Fruit fly (Drosophila melanogaster) whole organism, embryonic: ENCODE data around the gene endos.
A peak's percentile ranks its signal among the peaks of the same experiment; 100 is the strongest.

Experiments used
- Adf1 ChIP-seq: fragments of 200-800 bp; sonication (Bioruptor generic); IDR thresholded peaks from 2 replicates; pipeline ENCODE4 v1.3.6; 2022; ENCODE audit warnings: missing biosample characterization, missing genetic modification characterization
- Blimp-1 ChIP-seq: fragments of 200-800 bp; sonication (Bioruptor generic); optimal IDR thresholded peaks from 3 replicates; lab custom pipeline; 2018; ENCODE audit warnings: missing biosample characterization, missing genetic modification characterization, mild to moderate bottlenecking, moderate library complexity, missing genetic modification reagents
- CG10366 ChIP-seq: fragments of 200-800 bp; sonication (Bioruptor generic); IDR thresholded peaks from 2 replicates; pipeline ENCODE4 v1.3.6; 2022; ENCODE audit warnings: missing biosample characterization, missing genetic modification characterization
- CG12769 ChIP-seq: fragments of 200-800 bp; sonication (Bioruptor generic); optimal IDR thresholded peaks from 2 replicates; lab custom pipeline; 2019; ENCODE audit warnings: missing biosample characterization, mild to moderate bottlenecking, missing genetic modification characterization, moderate library complexity
- CG14860 ChIP-seq: fragments of 200-800 bp; sonication (Bioruptor generic); IDR thresholded peaks from 3 replicates; pipeline ENCODE4 v1.3.6; 2022; ENCODE audit warnings: missing biosample characterization, missing genetic modification characterization; ENCODE audit not compliant: partially characterized antibody
- CG16779 ChIP-seq: fragments of 200-800 bp; sonication (Bioruptor generic); IDR thresholded peaks from 2 replicates; pipeline ENCODE4 v1.3.6; 2022; ENCODE audit warnings: missing biosample characterization, missing genetic modification characterization
- CG18262 ChIP-seq: fragments of 200-800 bp; optimal IDR thresholded peaks from 3 replicates; lab custom pipeline; 2019; ENCODE audit warnings: missing biosample characterization, mild to moderate bottlenecking, missing genetic modification characterization, moderate library complexity
- CG2120 ChIP-seq: fragments of 200-800 bp; sonication (Bioruptor generic); optimal IDR thresholded peaks from 3 replicates; lab custom pipeline; 2016; ENCODE audit warnings: missing biosample characterization, missing genetic modification characterization
- CG2678 ChIP-seq: fragments of 200-800 bp; sonication (Bioruptor generic); optimal IDR thresholded peaks from 3 replicates; lab custom pipeline; 2019; ENCODE audit warnings: missing biosample characterization, mild to moderate bottlenecking, missing genetic modification characterization, moderate library complexity
- CG2712 ChIP-seq: fragments of 200-800 bp; optimal IDR thresholded peaks from 3 replicates; lab custom pipeline; 2019; ENCODE audit warnings: missing biosample characterization, mild to moderate bottlenecking, missing genetic modification characterization, moderate library complexity
- CG31441 ChIP-seq: fragments of 200-800 bp; sonication (Bioruptor generic); IDR thresholded peaks from 2 replicates; pipeline ENCODE4 v1.3.6; 2022; ENCODE audit warnings: missing biosample characterization, missing genetic modification characterization
- CG34422 ChIP-seq: fragments of 200-800 bp; sonication (Bioruptor generic); IDR thresholded peaks from 3 replicates; pipeline ENCODE4 v1.3.6; 2022; ENCODE audit warnings: missing biosample characterization, missing genetic modification characterization
- CG7372 ChIP-seq: fragments of 200-800 bp; sonication (Bioruptor generic); IDR thresholded peaks from 2 replicates; pipeline ENCODE4 v1.3.6; 2022; ENCODE audit warnings: missing biosample characterization, missing genetic modification characterization
- CG8281 ChIP-seq: fragments of 200-800 bp; sonication (Bioruptor generic); optimal IDR thresholded peaks from 2 replicates; lab custom pipeline; 2018; ENCODE audit warnings: missing biosample characterization, mild to moderate bottlenecking, missing genetic modification characterization, moderate library complexity
- CG8290 ChIP-seq, 3 experiments: fragments of 200-800 bp; sonication (Bioruptor generic); optimal IDR thresholded peaks; 2 replicates each; lab custom pipeline; 2016 to 2019; ENCODE audit warnings: missing biosample characterization in 3 of 3, missing genetic modification characterization in 3 of 3, mild to moderate bottlenecking in 2 of 3, moderate library complexity in 1 of 3
- D ChIP-seq, 2 experiments: fragments of 200-800 bp in 1 of 2; fragments of >200 bp in 1 of 2; sonication (Bioruptor generic) in 1 of 2; optimal IDR thresholded peaks; 2 replicates in 1 of 2; 3 replicates in 1 of 2; lab custom pipeline; 2017; ENCODE audit warnings: mild to moderate bottlenecking in 1 of 2, missing biosample characterization in 1 of 2, missing genetic modification characterization in 1 of 2, missing genetic modification reagents in 1 of 2
- Dip3 ChIP-seq: fragments of 200-800 bp; sonication (Bioruptor generic); optimal IDR thresholded peaks from 3 replicates; lab custom pipeline; 2016; ENCODE audit warnings: missing biosample characterization, missing genetic modification characterization
- Ets65A ChIP-seq: fragments of 200-800 bp; sonication (Bioruptor generic); peaks from one replicate; lab custom pipeline; 2016; ENCODE audit warnings: missing biosample characterization, missing genetic modification characterization
- Ets97D ChIP-seq: fragments of 200-800 bp; sonication (Bioruptor generic); optimal IDR thresholded peaks from 3 replicates; lab custom pipeline; 2016; ENCODE audit warnings: missing biosample characterization, missing genetic modification characterization
- Hr39 ChIP-seq: fragments of >200 bp; optimal IDR thresholded peaks from 2 replicates; lab custom pipeline; 2017
- Med ChIP-seq: fragments of 200-800 bp; sonication (Bioruptor generic); peaks from one replicate; lab custom pipeline; 2016; ENCODE audit warnings: missing biosample characterization, missing genetic modification characterization, mild to moderate bottlenecking, inconsistent platforms, moderate library complexity
- Mrtf ChIP-seq: fragments of 200-800 bp; sonication (Bioruptor generic); IDR thresholded peaks from 3 replicates; pipeline ENCODE4 v1.3.6; 2022; ENCODE audit warnings: missing biosample characterization, missing genetic modification characterization
- Oli ChIP-seq: fragments of 200-800 bp; sonication (Bioruptor generic); optimal IDR thresholded peaks from 2 replicates; lab custom pipeline; 2018; ENCODE audit warnings: missing biosample characterization, mild to moderate bottlenecking, missing genetic modification characterization, moderate library complexity
- Rfx ChIP-seq: fragments of 200-800 bp; sonication (Bioruptor generic); IDR thresholded peaks from 2 replicates; pipeline ENCODE4 v1.3.6; 2022; ENCODE audit warnings: missing biosample characterization, missing genetic modification characterization
- Xrp1 ChIP-seq: fragments of 200-800 bp; sonication (Bioruptor generic); IDR thresholded peaks from 2 replicates; pipeline ENCODE4 v1.3.6; 2022; ENCODE audit warnings: missing biosample characterization, missing genetic modification characterization
- ab ChIP-seq: fragments of 200-800 bp; sonication (Bioruptor generic); optimal IDR thresholded peaks from 2 replicates; lab custom pipeline; 2016; ENCODE audit warnings: missing biosample characterization, missing genetic modification characterization
- chinmo ChIP-seq: fragments of 200-800 bp; sonication (Bioruptor generic); IDR thresholded peaks from 4 replicates; pipeline ENCODE4 v1.3.6; 2022; ENCODE audit warnings: missing biosample characterization, missing genetic modification characterization; ENCODE audit not compliant: partially characterized antibody
- da ChIP-seq: fragments of 200-800 bp; sonication (Bioruptor generic); optimal IDR thresholded peaks from 2 replicates; lab custom pipeline; 2016; ENCODE audit warnings: missing biosample characterization, missing genetic modification characterization
- fd3F ChIP-seq: fragments of 200-800 bp; sonication (Bioruptor generic); optimal IDR thresholded peaks from 2 replicates; lab custom pipeline; 2018; ENCODE audit warnings: missing biosample characterization, mild to moderate bottlenecking, missing genetic modification characterization, moderate library complexity
- klu ChIP-seq: fragments of 200-800 bp; sonication (Bioruptor generic); IDR thresholded peaks from 2 replicates; pipeline ENCODE4 v1.3.6; 2022; ENCODE audit warnings: missing biosample characterization, missing genetic modification characterization
- lab ChIP-seq: fragments of 200-800 bp; sonication (Bioruptor generic); optimal IDR thresholded peaks from 3 replicates; lab custom pipeline; 2017; ENCODE audit warnings: missing biosample characterization, missing genetic modification characterization, mild to moderate bottlenecking, moderate library complexity, missing genetic modification reagents
- nom ChIP-seq: fragments of 200-800 bp; sonication (Bioruptor generic); optimal IDR thresholded peaks from 2 replicates; lab custom pipeline; 2017; ENCODE audit warnings: missing biosample characterization, missing genetic modification characterization, mild to moderate bottlenecking, moderate library complexity, missing genetic modification reagents
- rib ChIP-seq: fragments of 200-800 bp; sonication (Bioruptor generic); IDR thresholded peaks from 2 replicates; pipeline ENCODE4 v1.3.6; 2022; ENCODE audit warnings: missing biosample characterization, missing genetic modification characterization
- row ChIP-seq: fragments of 200-800 bp; sonication (Bioruptor generic); IDR thresholded peaks from 3 replicates; pipeline ENCODE4 v1.3.6; 2022; ENCODE audit warnings: missing biosample characterization, missing genetic modification characterization
- sd ChIP-seq: fragments of 200-800 bp; sonication (Bioruptor generic); optimal IDR thresholded peaks from 3 replicates; lab custom pipeline; 2018; ENCODE audit warnings: missing biosample characterization, mild to moderate bottlenecking, missing genetic modification characterization, moderate library complexity
- sens ChIP-seq: fragments of 200-800 bp; sonication (Bioruptor generic); peaks from one replicate; lab custom pipeline; 2016; ENCODE audit warnings: missing biosample characterization, missing genetic modification characterization
- seq ChIP-seq: fragments of 200-800 bp; sonication (Bioruptor generic); IDR thresholded peaks from 2 replicates; pipeline ENCODE4 v1.3.6; 2022; ENCODE audit warnings: missing biosample characterization, missing genetic modification characterization
- slbo ChIP-seq: fragments of 200-800 bp; sonication (Bioruptor generic); IDR thresholded peaks from 2 replicates; pipeline ENCODE4 v1.3.6; 2022; ENCODE audit warnings: missing biosample characterization, missing genetic modification characterization
- stwl ChIP-seq: fragments of 200-800 bp; sonication (Bioruptor generic); optimal IDR thresholded peaks from 3 replicates; lab custom pipeline; 2018; ENCODE audit warnings: missing biosample characterization, mild to moderate bottlenecking, missing genetic modification characterization, moderate library complexity
- unc-4 ChIP-seq: fragments of 200-800 bp; sonication (Bioruptor generic); IDR thresholded peaks from 2 replicates; pipeline ENCODE4 v1.3.6; 2022; ENCODE audit warnings: missing biosample characterization, missing genetic modification characterization; ENCODE audit not compliant: partially characterized antibody
- vvl ChIP-seq: fragments of 200-800 bp; sonication (Bioruptor generic); IDR thresholded peaks from 2 replicates; pipeline ENCODE4 v1.3.6; 2022; ENCODE audit warnings: missing biosample characterization, missing genetic modification characterization

endos gene

DNA sequence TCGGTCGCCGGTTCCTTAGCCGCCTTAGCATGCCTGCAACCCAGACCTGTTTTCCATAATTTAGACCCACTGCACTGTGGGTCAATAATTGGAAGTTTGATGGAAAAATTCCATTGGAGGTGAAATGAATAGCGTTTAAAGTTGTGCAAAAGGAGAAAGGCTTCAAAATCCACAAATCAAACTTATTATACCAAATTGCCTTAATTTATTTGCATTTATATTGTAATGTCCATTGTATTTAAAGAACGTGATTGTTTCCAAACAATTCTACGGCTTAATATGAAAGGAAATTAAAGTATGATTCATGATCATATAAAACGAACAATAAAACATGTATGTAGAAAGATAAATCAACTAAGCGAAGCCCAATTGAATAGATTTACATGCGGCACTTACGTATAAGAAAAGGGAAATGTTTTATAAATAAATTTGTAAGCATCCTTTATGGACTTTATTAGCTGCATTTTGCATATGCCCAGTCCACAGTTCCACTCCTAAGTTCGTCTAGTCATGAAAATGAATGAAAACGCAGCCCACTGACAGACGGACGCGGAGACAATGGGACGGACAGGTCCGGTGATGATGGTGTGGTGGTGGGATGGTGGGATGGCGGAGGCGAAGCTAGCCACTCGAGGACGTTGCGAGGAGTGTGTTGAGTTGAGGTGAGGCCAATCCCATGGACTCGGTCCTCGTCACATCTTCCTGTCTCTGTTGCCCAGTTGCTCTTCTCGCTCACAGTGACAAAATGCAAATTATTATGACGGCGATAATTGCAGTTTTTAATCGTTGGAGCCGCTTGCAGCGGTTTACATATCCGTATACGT is 31.9 kb upstream of the endos start:
- TF ChIP-seq CG7372 (GFP tag; lab: Robert Waterston, UW) (no peak), CG16779 (GFP tag; lab: Robert Waterston, UW) (no peak), fd3F (GFP tag; lab: Kevin White, UChicago) (no peak), row (GFP tag; lab: Robert Waterston, UW) (0 out of 3 replicates have a peak, but pooled peaks have one; percentile 19), CG2712 (peak; percentile 5), CG34422 (GFP tag; lab: Robert Waterston, UW) (0 out of 3 replicates have a peak, but pooled peaks have one; percentile 18), Med (GFP tag; lab: Kevin White, UChicago) (peak; percentile 46), Oli (tag; lab: Kevin White, UChicago) (peak; percentile 21), sens (GFP tag; lab: Kevin White, UChicago) (peak; percentile 64), klu (GFP tag; lab: Robert Waterston, UW) (no peak), nom (peak; percentile 19), CG18262 (tag; lab: Kevin White, UChicago) (peak; percentile 35), CG10366 (GFP tag; lab: Robert Waterston, UW) (no peak), ab (no peak), CG31441 (no peak), Mrtf (GFP tag; lab: Robert Waterston, UW) (no peak), vvl (0 out of 2 replicates have a peak, but pooled peaks have one; percentile 9), seq (GFP tag; lab: Robert Waterston, UW) (no peak), CG12769 (tag; lab: Kevin White, UChicago) (peak; percentile 1), stwl (tag; lab: Kevin White, UChicago) (no peak), Ets65A (GFP tag; lab: Kevin White, UChicago) (peak; percentile 16), rib (GFP tag; lab: Robert Waterston, UW) (0 out of 2 replicates have a peak, but pooled peaks have one; percentile 12)

DNA sequence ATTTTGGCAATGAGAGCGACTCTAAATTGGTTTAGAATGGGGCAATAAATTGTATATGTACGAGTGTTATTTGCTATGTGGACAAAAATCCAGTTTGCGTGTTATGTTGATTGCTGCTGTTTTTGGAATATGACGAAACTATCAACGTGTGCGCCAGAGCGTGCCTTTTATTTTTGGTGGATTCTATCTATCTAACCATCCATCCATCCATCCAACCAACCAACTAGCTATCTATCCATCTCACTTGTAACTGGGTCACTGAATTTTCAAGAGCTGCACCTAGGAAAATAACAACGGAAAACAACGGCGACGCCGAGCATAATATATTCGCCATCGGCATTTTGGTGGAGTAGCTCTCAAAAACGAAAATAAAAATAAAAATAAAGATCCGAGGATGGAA is 31.2 kb upstream of the endos start:
- TF ChIP-seq sens (GFP tag; lab: Kevin White, UChicago), result peak; percentile 37
- TF ChIP-seq sd (tag; lab: Kevin White, UChicago), result peak; percentile 55
- no peak for TF ChIP-seq Adf1 (GFP tag; lab: Robert Waterston, UW)
- no peak for TF ChIP-seq D (optimal IDR thresholded peaks at IDR 0.05; lab: Kevin White, UChicago)
- TF ChIP-seq D (GFP tag; optimal IDR thresholded peaks at IDR 0.05; lab: Kevin White, UChicago), result no peak
- TF ChIP-seq CG8281, result peak; percentile 94
- no peak for TF ChIP-seq CG14860
- TF ChIP-seq Hr39 (lab: Kevin White, UChicago), result no peak
- TF ChIP-seq, all 482 proteins: peak for 3

DNA sequence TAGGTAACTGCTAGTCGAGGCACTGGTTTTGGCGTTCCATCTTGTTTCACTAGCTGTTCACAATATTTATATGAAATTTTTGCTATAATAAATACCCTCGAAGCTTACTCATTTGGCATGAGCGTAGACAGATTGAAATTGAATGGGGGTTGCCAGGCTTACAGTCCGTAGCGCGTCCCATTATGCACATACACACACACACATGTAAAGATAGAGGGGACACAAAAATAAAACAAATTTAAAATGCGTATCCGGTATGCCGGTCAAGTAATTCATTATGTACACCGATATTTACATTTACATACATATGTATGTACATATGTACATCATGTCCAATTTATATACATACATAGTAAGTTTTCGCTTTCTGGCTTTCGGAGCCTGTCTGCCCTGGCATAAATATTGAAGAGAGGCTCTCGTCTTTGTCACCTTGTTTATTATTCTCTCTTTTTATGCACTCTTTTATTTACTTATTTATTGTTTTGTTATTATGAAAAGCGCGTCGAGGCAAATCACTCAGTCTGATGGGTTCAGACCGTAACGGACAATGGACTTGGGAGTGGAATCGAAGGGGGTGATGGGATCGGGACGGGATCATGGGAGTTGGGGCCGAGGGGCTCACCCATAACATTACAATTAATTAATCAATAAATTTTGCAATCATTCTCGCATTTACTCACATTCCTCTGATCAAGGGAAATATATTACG is 27.9 kb upstream of the endos start:
- TF ChIP-seq Xrp1 (0 out of 2 replicates have a peak, but pooled peaks have one; percentile 8), Med (GFP tag; lab: Kevin White, UChicago) (peak; percentile 75), CG2678 (tag; lab: Kevin White, UChicago) (peak; percentile 6), CG8290 (GFP tag; optimal IDR thresholded peaks at IDR 0.05; lab: Kevin White, UChicago) (no peak), CG8290 (tag; optimal IDR thresholded peaks at IDR 0.05; lab: Kevin White, UChicago) (peak in 1 of 2 experiments; percentile 7), Ets97D (GFP tag; lab: Kevin White, UChicago) (no peak), Dip3 (peak; percentile 1), sd (tag; lab: Kevin White, UChicago) (peak; percentile 11), da (GFP tag; lab: Kevin White, UChicago) (no peak), unc-4 (no peak), sens (GFP tag; lab: Kevin White, UChicago) (peak; percentile 64), chinmo (0 out of 4 replicates have a peak, but pooled peaks have one; percentile 18), vvl (peak; percentile 48; the same call in 1 of the 2 replicates), Rfx (GFP tag; lab: Robert Waterston, UW) (0 out of 2 replicates have a peak, but pooled peaks have one; percentile 15), Blimp-1 (GFP tag; lab: Kevin White, UChicago) (peak; percentile 16), CG2120 (peak; percentile 16), nom (peak; percentile 80), lab (peak; percentile 10), seq (GFP tag; lab: Robert Waterston, UW) (no peak), slbo (GFP tag; lab: Robert Waterston, UW) (0 out of 2 replicates have a peak, but pooled peaks have one; percentile 15)
